Fruit fly (Drosophila melanogaster) whole organism, embryonic: Measurements from ENCODE around the gene Neurochondrin.
A peak's percentile ranks its signal among the peaks of the same experiment; 100 is the strongest.

ENCODE experiments used
- Atf6 ChIP-seq: fragments of 200-800 bp; sonication (Bioruptor generic); IDR thresholded peaks from 2 replicates; pipeline ENCODE4 v1.3.6; 2022; ENCODE audit warnings: missing biosample characterization, missing genetic modification characterization
- B-H2 ChIP-seq: fragments of 200-800 bp; sonication (Bioruptor generic); optimal IDR thresholded peaks from 2 replicates; lab custom pipeline; 2018; ENCODE audit warnings: missing biosample characterization, mild to moderate bottlenecking, missing genetic modification characterization
- C15 ChIP-seq: fragments of 200-800 bp; sonication (Bioruptor generic); IDR thresholded peaks from 3 replicates; pipeline ENCODE4 v1.3.6; 2022; ENCODE audit warnings: missing biosample characterization, missing genetic modification characterization
- CG10209 ChIP-seq: fragments of 200-800 bp; sonication (Bioruptor generic); optimal IDR thresholded peaks from 3 replicates; lab custom pipeline; 2017; ENCODE audit warnings: missing biosample characterization, mild to moderate bottlenecking, missing genetic modification characterization, missing genetic modification reagents
- CG10543 ChIP-seq: fragments of 200-800 bp; sonication (Bioruptor generic); optimal IDR thresholded peaks from 3 replicates; lab custom pipeline; 2017; ENCODE audit warnings: missing biosample characterization, mild to moderate bottlenecking, missing genetic modification characterization, moderate library complexity
- CG10959 ChIP-seq: fragments of 200-800 bp; sonication (Bioruptor generic); IDR thresholded peaks from 2 replicates; pipeline ENCODE4 v1.3.6; 2022; ENCODE audit warnings: missing biosample characterization, missing genetic modification characterization
- CG10979 ChIP-seq: fragments of 200-800 bp; sonication (Bioruptor generic); optimal IDR thresholded peaks from 2 replicates; lab custom pipeline; 2018; ENCODE audit warnings: missing biosample characterization, mild to moderate bottlenecking, missing genetic modification characterization, moderate library complexity
- CG11093 ChIP-seq: fragments of 200-800 bp; sonication (Bioruptor generic); IDR thresholded peaks from 3 replicates; pipeline ENCODE4 v1.3.6; 2022; ENCODE audit warnings: missing biosample characterization, missing genetic modification characterization
- CG11723 ChIP-seq: fragments of 200-800 bp; sonication (Bioruptor generic); optimal IDR thresholded peaks from 2 replicates; lab custom pipeline; 2017; ENCODE audit warnings: missing biosample characterization, mild to moderate bottlenecking, missing genetic modification characterization
- CG14965 ChIP-seq: fragments of 200-800 bp; sonication (Bioruptor generic); optimal IDR thresholded peaks from 2 replicates; lab custom pipeline; 2016; ENCODE audit warnings: missing biosample characterization, missing genetic modification characterization, borderline replicate concordance
- CG15696 ChIP-seq: fragments of 200-800 bp; sonication (Bioruptor generic); optimal IDR thresholded peaks from 2 replicates; lab custom pipeline; 2019; ENCODE audit warnings: missing biosample characterization, mild to moderate bottlenecking, missing genetic modification characterization, moderate library complexity
- CG17328 ChIP-seq: fragments of 200-800 bp; sonication (Bioruptor generic); IDR thresholded peaks from 2 replicates; pipeline ENCODE4 v1.3.6; 2022; ENCODE audit warnings: missing biosample characterization, missing genetic modification characterization
- CG2875 ChIP-seq: fragments of 200-800 bp; sonication (Bioruptor generic); optimal IDR thresholded peaks from 2 replicates; lab custom pipeline; 2017; ENCODE audit warnings: missing biosample characterization, mild to moderate bottlenecking, missing genetic modification characterization, missing genetic modification reagents
- CG32772 ChIP-seq: fragments of 200-800 bp; sonication (Bioruptor generic); IDR thresholded peaks from 2 replicates; pipeline ENCODE4 v1.3.6; 2022; ENCODE audit warnings: missing biosample characterization, missing genetic modification characterization
- CG4730 ChIP-seq: fragments of 200-800 bp; sonication (Bioruptor generic); IDR thresholded peaks from 2 replicates; pipeline ENCODE4 v1.3.6; 2022; ENCODE audit warnings: missing biosample characterization, missing genetic modification characterization
- CG5245 ChIP-seq: fragments of 200-800 bp; sonication (Bioruptor generic); optimal IDR thresholded peaks from 3 replicates; lab custom pipeline; 2016; ENCODE audit warnings: missing biosample characterization, missing genetic modification characterization
- CG6272 ChIP-seq: fragments of 200-800 bp; sonication (Bioruptor generic); IDR thresholded peaks from 2 replicates; pipeline ENCODE4 v1.3.6; 2022; ENCODE audit warnings: missing biosample characterization, missing genetic modification characterization
- CG7786 ChIP-seq: fragments of 200-800 bp; sonication (Bioruptor generic); optimal IDR thresholded peaks from 2 replicates; lab custom pipeline; 2016; ENCODE audit warnings: missing biosample characterization, missing genetic modification characterization
- CG7987 ChIP-seq: fragments of 200-800 bp; sonication (Bioruptor generic); optimal IDR thresholded peaks from 2 replicates; lab custom pipeline; 2018; ENCODE audit warnings: missing biosample characterization, mild to moderate bottlenecking, missing genetic modification characterization, moderate library complexity
- CG9932 ChIP-seq: fragments of 200-800 bp; sonication (Bioruptor generic); IDR thresholded peaks from 2 replicates; pipeline ENCODE4 v1.3.6; 2022; ENCODE audit warnings: missing biosample characterization, missing genetic modification characterization
- CHES-1-like ChIP-seq: fragments of 200-800 bp; sonication (Bioruptor generic); optimal IDR thresholded peaks from 2 replicates; lab custom pipeline; 2016; ENCODE audit warnings: missing biosample characterization, missing genetic modification characterization
- CTCF ChIP-seq: fragments of 200-800 bp; sonication (Bioruptor generic); optimal IDR thresholded peaks from 2 replicates; lab custom pipeline; 2017; ENCODE audit warnings: missing biosample characterization, mild to moderate bottlenecking, missing genetic modification characterization, moderate library complexity
- Chrac-16 ChIP-seq: fragments of 200-800 bp; sonication (Bioruptor generic); optimal IDR thresholded peaks from 3 replicates; lab custom pipeline; 2016; ENCODE audit warnings: missing biosample characterization, missing genetic modification characterization
- CkIIα-i1 ChIP-seq: fragments of 200-800 bp; sonication (Bioruptor generic); IDR thresholded peaks from 2 replicates; pipeline ENCODE4 v1.3.6; 2022; ENCODE audit warnings: missing biosample characterization, missing genetic modification characterization
- D19A ChIP-seq: fragments of 200-800 bp; optimal IDR thresholded peaks from 3 replicates; lab custom pipeline; 2019; ENCODE audit warnings: missing biosample characterization, mild to moderate bottlenecking, missing genetic modification characterization, moderate library complexity
- Fer1 ChIP-seq: fragments of 200-800 bp; sonication (Bioruptor generic); optimal IDR thresholded peaks from 2 replicates; lab custom pipeline; 2017; ENCODE audit warnings: missing biosample characterization, mild to moderate bottlenecking, missing genetic modification characterization
- HLH54F ChIP-seq: fragments of 200-800 bp; sonication (Bioruptor generic); optimal IDR thresholded peaks from 3 replicates; lab custom pipeline; 2016; ENCODE audit warnings: missing biosample characterization, missing genetic modification characterization
- HLHmδ ChIP-seq: fragments of 200-800 bp; sonication (Bioruptor generic); optimal IDR thresholded peaks from 2 replicates; lab custom pipeline; 2018; ENCODE audit warnings: missing biosample characterization, mild to moderate bottlenecking, missing genetic modification characterization, moderate library complexity
- Hey ChIP-seq: fragments of 200-800 bp; sonication (Bioruptor generic); optimal IDR thresholded peaks from 3 replicates; lab custom pipeline; 2018; ENCODE audit warnings: missing biosample characterization, mild to moderate bottlenecking, missing genetic modification characterization
- Mad ChIP-seq: fragments of 200-800 bp; sonication (Bioruptor generic); optimal IDR thresholded peaks from 2 replicates; lab custom pipeline; 2016; ENCODE audit warnings: missing biosample characterization, missing genetic modification characterization
- Mrtf ChIP-seq: fragments of 200-800 bp; sonication (Bioruptor generic); IDR thresholded peaks from 3 replicates; pipeline ENCODE4 v1.3.6; 2022; ENCODE audit warnings: missing biosample characterization, missing genetic modification characterization
- Opbp ChIP-seq: fragments of 200-800 bp; sonication (Bioruptor generic); IDR thresholded peaks from 3 replicates; pipeline ENCODE4 v1.3.6; 2022; ENCODE audit warnings: missing biosample characterization, missing genetic modification characterization; ENCODE audit not compliant: partially characterized antibody
- Ravus ChIP-seq: fragments of 200-800 bp; sonication (Bioruptor generic); IDR thresholded peaks from 2 replicates; pipeline ENCODE4 v1.3.6; 2022; ENCODE audit warnings: missing biosample characterization, missing genetic modification characterization
- Sox100B ChIP-seq: fragments of 200-800 bp; sonication (Bioruptor generic); optimal IDR thresholded peaks from 3 replicates; lab custom pipeline; 2018; ENCODE audit warnings: missing biosample characterization, mild to moderate bottlenecking, missing genetic modification characterization
- ato ChIP-seq: fragments of 200-800 bp; sonication (Bioruptor generic); IDR thresholded peaks from 2 replicates; pipeline ENCODE4 v1.3.6; 2022; ENCODE audit warnings: missing biosample characterization, missing genetic modification characterization; ENCODE audit not compliant: partially characterized antibody
- cg ChIP-seq: fragments of 200-800 bp; sonication (Bioruptor generic); optimal IDR thresholded peaks from 3 replicates; lab custom pipeline; 2019; ENCODE audit warnings: missing biosample characterization, mild to moderate bottlenecking, missing genetic modification characterization, moderate library complexity
- chinmo ChIP-seq: fragments of 200-800 bp; sonication (Bioruptor generic); IDR thresholded peaks from 4 replicates; pipeline ENCODE4 v1.3.6; 2022; ENCODE audit warnings: missing biosample characterization, missing genetic modification characterization; ENCODE audit not compliant: partially characterized antibody
- emc ChIP-seq: fragments of 200-800 bp; sonication (Bioruptor generic); optimal IDR thresholded peaks from 2 replicates; lab custom pipeline; 2016; ENCODE audit warnings: missing biosample characterization, missing genetic modification characterization
- ems ChIP-seq: fragments of 200-800 bp; sonication (Bioruptor generic); optimal IDR thresholded peaks from 3 replicates; lab custom pipeline; 2016; ENCODE audit warnings: missing biosample characterization, missing genetic modification characterization
- h ChIP-seq: fragments of >200 bp; optimal IDR thresholded peaks from 2 replicates; lab custom pipeline; 2017
- hth ChIP-seq: fragments of >200 bp; optimal IDR thresholded peaks from 2 replicates; lab custom pipeline; 2017; ENCODE audit warnings: inconsistent platforms
- inv ChIP-seq: fragments of 200-800 bp; sonication (Bioruptor generic); IDR thresholded peaks from 2 replicates; pipeline ENCODE4 v1.3.6; 2022; ENCODE audit warnings: missing biosample characterization, missing genetic modification characterization; ENCODE audit not compliant: partially characterized antibody
- jing ChIP-seq: fragments of 200-800 bp; sonication (Bioruptor generic); optimal IDR thresholded peaks from 2 replicates; lab custom pipeline; 2018; ENCODE audit warnings: missing biosample characterization, mild to moderate bottlenecking, missing genetic modification characterization
- mirr ChIP-seq: fragments of 200-800 bp; sonication (Bioruptor generic); optimal IDR thresholded peaks from 3 replicates; lab custom pipeline; 2018; ENCODE audit warnings: missing biosample characterization, mild to moderate bottlenecking, missing genetic modification characterization
- oc ChIP-seq: fragments of 200-800 bp; sonication (Bioruptor generic); optimal IDR thresholded peaks from 2 replicates; lab custom pipeline; 2018; ENCODE audit warnings: missing biosample characterization, mild to moderate bottlenecking, missing genetic modification characterization, moderate library complexity
- phol ChIP-seq: fragments of 200-800 bp; sonication (Bioruptor generic); optimal IDR thresholded peaks from 3 replicates; lab custom pipeline; 2018; ENCODE audit warnings: missing biosample characterization, mild to moderate bottlenecking, missing genetic modification characterization, moderate library complexity
- sisA ChIP-seq: fragments of 200-800 bp; sonication (Bioruptor generic); IDR thresholded peaks from 2 replicates; pipeline ENCODE4 v1.3.6; 2022; ENCODE audit warnings: missing biosample characterization, missing genetic modification characterization
- slou ChIP-seq: fragments of 200-800 bp; sonication (Bioruptor generic); optimal IDR thresholded peaks from 3 replicates; lab custom pipeline; 2016; ENCODE audit warnings: missing biosample characterization, missing genetic modification characterization
- sqz ChIP-seq: fragments of 200-800 bp; sonication (Bioruptor generic); optimal IDR thresholded peaks from 3 replicates; lab custom pipeline; 2018; ENCODE audit warnings: missing biosample characterization, mild to moderate bottlenecking, missing genetic modification characterization
- tin ChIP-seq: fragments of 200-800 bp; sonication (Bioruptor generic); optimal IDR thresholded peaks from 3 replicates; lab custom pipeline; 2016; ENCODE audit warnings: missing biosample characterization, missing genetic modification characterization
- yki ChIP-seq: fragments of >200 bp; optimal IDR thresholded peaks from 3 replicates; lab custom pipeline; 2018
- zen ChIP-seq: fragments of 200-800 bp; sonication (Bioruptor generic); optimal IDR thresholded peaks from 3 replicates; lab custom pipeline; 2018; ENCODE audit warnings: missing biosample characterization, mild to moderate bottlenecking, missing genetic modification characterization, moderate library complexity
- zfh2 ChIP-seq: fragments of 200-800 bp; sonication (Bioruptor generic); optimal IDR thresholded peaks from 2 replicates; lab custom pipeline; 2016; ENCODE audit warnings: missing biosample characterization, missing genetic modification characterization

Neurochondrin gene

DNA sequence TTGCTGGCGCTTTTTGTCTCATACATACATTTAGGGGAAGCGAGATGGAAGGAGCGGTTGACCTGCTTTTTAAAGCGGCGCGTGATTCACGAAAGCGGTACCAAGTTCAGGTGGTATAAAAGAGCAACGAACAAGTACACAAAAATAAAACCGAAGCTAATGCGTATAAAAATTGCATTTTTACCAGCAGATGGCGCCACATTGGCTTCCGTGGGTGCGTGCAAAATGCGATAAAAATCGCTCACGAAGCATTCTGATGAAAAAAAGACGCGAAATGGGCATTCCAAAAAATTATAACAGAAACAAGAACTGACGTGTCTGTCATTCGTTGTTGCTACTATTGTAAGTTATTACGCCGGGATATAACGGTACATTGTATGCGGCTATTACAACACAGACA, 45.1 kb upstream of the Neurochondrin start (continued):
- TF ChIP-seq CG14965 (GFP tag; lab: Kevin White, UChicago) (no peak), slou (GFP tag; lab: Kevin White, UChicago) (no peak), CG7786 (GFP tag; lab: Kevin White, UChicago) (no peak), CG10979 (tag; lab: Kevin White, UChicago) (no peak), CG7987 (GFP tag; lab: Kevin White, UChicago) (no peak), CG6272 (GFP tag; lab: Robert Waterston, UW) (no peak), CG10959 (GFP tag; lab: Robert Waterston, UW) (no peak), CHES-1-like (no peak), h (lab: Kevin White, UChicago) (no peak), CG11093 (GFP tag; lab: Robert Waterston, UW) (no peak), sqz (GFP tag; lab: Kevin White, UChicago) (peak; percentile 6), Fer1 (GFP tag; lab: Kevin White, UChicago) (no peak), jing (no peak), Mrtf (GFP tag; lab: Robert Waterston, UW) (no peak), HLH54F (no peak), ems (GFP tag; lab: Kevin White, UChicago) (no peak), CG10543 (peak; percentile 22), CG4730 (GFP tag; lab: Robert Waterston, UW) (no peak), Ravus (no peak), zfh2 (GFP tag; lab: Kevin White, UChicago) (no peak), B-H2 (no peak), C15 (no peak), cg (GFP tag; lab: Kevin White, UChicago) (no peak), oc (tag; lab: Kevin White, UChicago) (no peak), ato (GFP tag; lab: Robert Waterston, UW) (no peak), hth (lab: Kevin White, UChicago) (no peak), yki (no peak), sisA (GFP tag; lab: Robert Waterston, UW) (no peak), chinmo (0 out of 4 replicates have a peak, but pooled peaks have one; percentile 47), Mad (GFP tag; lab: Kevin White, UChicago) (no peak), Hey (tag; lab: Kevin White, UChicago) (no peak), inv (GFP tag; lab: Robert Waterston, UW) (no peak), zen (tag; lab: Kevin White, UChicago) (no peak), CTCF (GFP tag; lab: Kevin White, UChicago) (peak; percentile 87), CG2875 (GFP tag; lab: Kevin White, UChicago) (no peak), CG9932 (GFP tag; lab: Robert Waterston, UW) (no peak)

dm6 chr3R:6423984-6424602, 44.1 kb upstream of the Neurochondrin start:
- no peak for TF ChIP-seq Opbp
- peak; percentile 79 for TF ChIP-seq Sox100B (GFP tag; lab: Kevin White, UChicago)
- 0 out of 2 replicates have a peak, but pooled peaks have one; percentile 34 for TF ChIP-seq CkIIα-i1 (GFP tag; lab: Robert Waterston, UW)
- TF ChIP-seq CG17328: peak; percentile 94
- TF ChIP-seq Atf6: peak; percentile 91
- peak; percentile 84 for TF ChIP-seq CG32772 (GFP tag; lab: Robert Waterston, UW)
- peak; percentile 74 for TF ChIP-seq mirr (GFP tag; lab: Kevin White, UChicago)
- peak; percentile 81 for TF ChIP-seq CG15696 (tag; lab: Kevin White, UChicago)
- peak; percentile 87 for TF ChIP-seq CG5245
- TF ChIP-seq phol (tag; lab: Kevin White, UChicago): peak; percentile 87
- TF ChIP-seq Chrac-16 (GFP tag; lab: Kevin White, UChicago): peak; percentile 93
- peak; percentile 84 for TF ChIP-seq D19A (tag; lab: Kevin White, UChicago)
- TF ChIP-seq emc (GFP tag; lab: Kevin White, UChicago): peak; percentile 59
- peak; percentile 92 for TF ChIP-seq CG10209 (GFP tag; lab: Kevin White, UChicago)
- no peak for TF ChIP-seq HLHmδ (GFP tag; lab: Kevin White, UChicago)
- peak; percentile 26 for TF ChIP-seq CTCF (GFP tag; lab: Kevin White, UChicago)
- TF ChIP-seq tin (GFP tag; lab: Kevin White, UChicago): peak; percentile 94
- peak; percentile 81 for TF ChIP-seq CG11723 (GFP tag; lab: Kevin White, UChicago)
